Worm (Caenorhabditis elegans) whole organism, L3 larva: ENCODE data around the gene lin-23.

Experiments used
- R02D3.7 ChIP-seq: fragments of 150-350 bp; optimal IDR thresholded peaks from 2 replicates; lab custom pipeline; 2014; ENCODE audit warnings: missing biosample characterization, missing genetic modification characterization
- ZK546.5 ChIP-seq: sonication (generic microtip); optimal IDR thresholded peaks from 2 replicates; lab custom pipeline; 2017; ENCODE audit warnings: missing biosample characterization, missing genetic modification characterization
- aly-2 ChIP-seq: fragments of 150-350 bp; optimal IDR thresholded peaks from 2 replicates; lab custom pipeline; 2014; ENCODE audit warnings: missing biosample characterization, missing genetic modification characterization
- ama-1 ChIP-seq: fragments of 150-350 bp; optimal IDR thresholded peaks from 2 replicates; lab custom pipeline; 2018
- ceh-28 ChIP-seq: fragments of 150-350 bp; optimal IDR thresholded peaks from 2 replicates; lab custom pipeline; 2014; ENCODE audit warnings: missing biosample characterization, missing genetic modification reagents, missing genetic modification characterization
- ceh-82 ChIP-seq: fragments of 150-350 bp; optimal IDR thresholded peaks from 2 replicates; lab custom pipeline; 2014; ENCODE audit warnings: missing biosample characterization, missing genetic modification characterization
- ceh-9 ChIP-seq: sonication (generic microtip); optimal IDR thresholded peaks from 2 replicates; lab custom pipeline; 2018; ENCODE audit warnings: missing biosample characterization, missing genetic modification characterization
- daf-12 ChIP-seq: fragments of 150-350 bp; optimal IDR thresholded peaks from 2 replicates; lab custom pipeline; 2014; ENCODE audit warnings: missing biosample characterization, missing genetic modification reagents, missing genetic modification characterization
- egl-27 ChIP-seq: sonication (generic microtip); optimal IDR thresholded peaks from 4 replicates; lab custom pipeline; 2017; ENCODE audit warnings: missing biosample characterization, missing genetic modification reagents, missing genetic modification characterization
- egl-5 ChIP-seq: fragments of 150-350 bp; optimal IDR thresholded peaks from 2 replicates; lab custom pipeline; 2017; ENCODE audit warnings: missing biosample characterization, missing genetic modification reagents, missing genetic modification characterization, inconsistent platforms
- elt-1 ChIP-seq: fragments of 150-350 bp; optimal IDR thresholded peaks from 2 replicates; lab custom pipeline; 2014; ENCODE audit warnings: missing biosample characterization, missing genetic modification characterization
- elt-2 ChIP-seq: sonication (generic microtip); optimal IDR thresholded peaks from 2 replicates; lab custom pipeline; 2016; ENCODE audit warnings: missing genetic modification reagents, mild to moderate bottlenecking, missing genetic modification characterization, missing compliant biosample characterization
- elt-3 ChIP-seq, 3 experiments: fragments of 150-350 bp in 1 of 3; sonication (generic microtip) in 2 of 3; optimal IDR thresholded peaks; 2 replicates in 2 of 3; 4 replicates in 1 of 3; lab custom pipeline; 2014 to 2017; ENCODE audit warnings: missing biosample characterization in 3 of 3, missing genetic modification characterization in 3 of 3
- eor-1 ChIP-seq, 2 experiments: fragments of 150-350 bp; optimal IDR thresholded peaks; 2 replicates each; lab custom pipeline; 2014 to 2018; ENCODE audit warnings: missing biosample characterization in 2 of 2, missing genetic modification characterization in 2 of 2
- fkh-10 ChIP-seq: sonication (generic microtip); optimal IDR thresholded peaks from 2 replicates; lab custom pipeline; 2017; ENCODE audit warnings: missing biosample characterization, missing genetic modification reagents, missing genetic modification characterization
- fos-1 ChIP-seq: fragments of 150-350 bp; optimal IDR thresholded peaks from 2 replicates; lab custom pipeline; 2014; ENCODE audit warnings: missing biosample characterization, missing genetic modification characterization
- hmg-11 ChIP-seq: sonication (generic microtip); optimal IDR thresholded peaks from 2 replicates; lab custom pipeline; 2016; ENCODE audit warnings: missing genetic modification characterization, missing compliant biosample characterization
- jun-1 ChIP-seq: fragments of 150-350 bp; optimal IDR thresholded peaks from 2 replicates; lab custom pipeline; 2014; ENCODE audit warnings: missing biosample characterization, missing genetic modification reagents, missing genetic modification characterization
- lin-15B ChIP-seq: fragments of 150-350 bp; optimal IDR thresholded peaks from 2 replicates; lab custom pipeline; 2014; ENCODE audit warnings: missing biosample characterization, missing genetic modification characterization
- lin-39 ChIP-seq: fragments of 150-350 bp; optimal IDR thresholded peaks from 2 replicates; lab custom pipeline; 2018; ENCODE audit warnings: missing biosample characterization, missing genetic modification reagents, missing genetic modification characterization
- lsy-12 ChIP-seq: sonication (generic microtip); optimal IDR thresholded peaks from 2 replicates; lab custom pipeline; 2016; ENCODE audit warnings: mild to moderate bottlenecking, missing genetic modification characterization, missing compliant biosample characterization
- mdl-1 ChIP-seq: fragments of 150-350 bp; optimal IDR thresholded peaks from 2 replicates; lab custom pipeline; 2014; ENCODE audit warnings: missing biosample characterization, missing genetic modification characterization
- mml-1 ChIP-seq: fragments of 150-350 bp; sonication (generic microtip); optimal IDR thresholded peaks from 3 replicates; lab custom pipeline; 2014; ENCODE audit warnings: missing biosample characterization, missing genetic modification characterization
- nfya-1 ChIP-seq: sonication (generic microtip); optimal IDR thresholded peaks from 2 replicates; lab custom pipeline; 2017; ENCODE audit warnings: missing genetic modification characterization, mild to moderate bottlenecking, missing compliant biosample characterization, antibody characterized with exemption, moderate library complexity; ENCODE audit not compliant: insufficient read depth
- nhr-11 ChIP-seq: fragments of 150-350 bp; optimal IDR thresholded peaks from 2 replicates; lab custom pipeline; 2014; ENCODE audit warnings: missing biosample characterization, missing genetic modification characterization
- nhr-12 ChIP-seq: fragments of 150-350 bp; optimal IDR thresholded peaks from 2 replicates; lab custom pipeline; 2014; ENCODE audit warnings: missing biosample characterization, missing genetic modification characterization
- nhr-23 ChIP-seq: fragments of 150-350 bp; optimal IDR thresholded peaks from 2 replicates; lab custom pipeline; 2014; ENCODE audit warnings: missing biosample characterization, missing genetic modification reagents, missing genetic modification characterization
- nhr-237 ChIP-seq: fragments of 150-350 bp; optimal IDR thresholded peaks from 2 replicates; lab custom pipeline; 2014; ENCODE audit warnings: missing biosample characterization, missing genetic modification characterization
- nhr-25 ChIP-seq: sonication (generic microtip); optimal IDR thresholded peaks from 2 replicates; lab custom pipeline; 2017; ENCODE audit warnings: missing biosample characterization, missing genetic modification characterization
- nhr-28 ChIP-seq: fragments of 150-350 bp; optimal IDR thresholded peaks from 2 replicates; lab custom pipeline; 2014; ENCODE audit warnings: missing biosample characterization, missing genetic modification characterization
- nhr-43 ChIP-seq: sonication (generic microtip); optimal IDR thresholded peaks from 2 replicates; lab custom pipeline; 2016; ENCODE audit warnings: mild to moderate bottlenecking, missing genetic modification characterization, missing compliant biosample characterization; ENCODE audit not compliant: poor library complexity, severe bottlenecking
- nhr-76 ChIP-seq: fragments of 150-350 bp; sonication (generic microtip); optimal IDR thresholded peaks from 5 replicates; lab custom pipeline; 2014; ENCODE audit warnings: missing biosample characterization, missing genetic modification characterization
- nhr-77 ChIP-seq: fragments of 150-350 bp; optimal IDR thresholded peaks from 2 replicates; lab custom pipeline; 2014; ENCODE audit warnings: missing biosample characterization, missing genetic modification characterization
- pha-4 ChIP-seq: fragments of 150-350 bp; optimal IDR thresholded peaks from 2 replicates; lab custom pipeline; 2014; ENCODE audit warnings: missing biosample characterization, missing genetic modification reagents, missing genetic modification characterization
- pqm-1 ChIP-seq: fragments of 150-350 bp; optimal IDR thresholded peaks from 2 replicates; lab custom pipeline; 2017; ENCODE audit warnings: missing biosample characterization, missing genetic modification characterization, inconsistent platforms
- sea-2 ChIP-seq: fragments of 150-350 bp; sonication (generic microtip); optimal IDR thresholded peaks from 4 replicates; lab custom pipeline; 2014; ENCODE audit warnings: missing biosample characterization, missing genetic modification reagents, missing genetic modification characterization
- skn-1 ChIP-seq: fragments of 150-350 bp; optimal IDR thresholded peaks from 2 replicates; lab custom pipeline; 2014; ENCODE audit warnings: missing biosample characterization, missing genetic modification characterization
- snpc-4 ChIP-seq: fragments of 150-350 bp; optimal IDR thresholded peaks from 2 replicates; lab custom pipeline; 2014; ENCODE audit warnings: missing biosample characterization, missing genetic modification characterization
- tbx-2 ChIP-seq: sonication (generic microtip); optimal IDR thresholded peaks from 2 replicates; lab custom pipeline; 2016; ENCODE audit warnings: mild to moderate bottlenecking, missing genetic modification characterization, missing compliant biosample characterization
- unc-39 ChIP-seq: sonication (generic microtip); optimal IDR thresholded peaks from 4 replicates; lab custom pipeline; 2017; ENCODE audit warnings: missing biosample characterization, missing genetic modification characterization
- unc-62 ChIP-seq: fragments of 150-350 bp; sonication (generic microtip); optimal IDR thresholded peaks from 4 replicates; lab custom pipeline; 2014; ENCODE audit warnings: missing biosample characterization, missing genetic modification reagents, missing genetic modification characterization
- zag-1 ChIP-seq: fragments of 150-350 bp; optimal IDR thresholded peaks from 2 replicates; lab custom pipeline; 2014; ENCODE audit warnings: missing biosample characterization, missing genetic modification characterization
- ztf-11 ChIP-seq: fragments of 150-350 bp; optimal IDR thresholded peaks from 2 replicates; lab custom pipeline; 2014; ENCODE audit warnings: missing biosample characterization, missing genetic modification characterization

Gene lin-23

ce11 chrII:6347341-6348118, 23.6 kb upstream of the lin-23 start, which contains the start of gene lgg-1:
Gene lgg-1 (minus strand): TSS chrII:6347719.
- TF ChIP-seq sea-2 (GFP tag; lab: Kevin White, UChicago), result no peak
- no peak for TF ChIP-seq skn-1 (tag; lab: Kevin White, UChicago)
- TF ChIP-seq ama-1 (lab: Kevin White, UChicago), result peak; percentile 98
- TF ChIP-seq unc-39 (tag; lab: Kevin White, UChicago), result no peak
- no peak for TF ChIP-seq nhr-28 (tag; lab: Kevin White, UChicago)
- TF ChIP-seq mml-1 (tag; lab: Kevin White, UChicago), result no peak
- peak; percentile 4 for TF ChIP-seq snpc-4 (tag; lab: Kevin White, UChicago)
- TF ChIP-seq nhr-237, result no peak
- peak; percentile 10 for TF ChIP-seq mdl-1 (tag; lab: Kevin White, UChicago)
- peak; percentile 9 for TF ChIP-seq nhr-23
- peak; percentile 63 for TF ChIP-seq nhr-43
- TF ChIP-seq ZK546.5 (tag; lab: Kevin White, UChicago), result no peak
- TF ChIP-seq ceh-28 (tag; lab: Kevin White, UChicago), result peak; percentile 74
- TF ChIP-seq nfya-1 (tag; lab: Kevin White, UChicago), result peak; percentile 73
- TF ChIP-seq egl-27 (tag; lab: Kevin White, UChicago), result no peak
- TF ChIP-seq pqm-1, result no peak
- TF ChIP-seq R02D3.7 (tag; lab: Kevin White, UChicago), result no peak
- TF ChIP-seq ceh-82 (tag; lab: Kevin White, UChicago), result no peak
- no peak for TF ChIP-seq tbx-2 (tag; lab: Kevin White, UChicago)
- peak; percentile 71 for TF ChIP-seq pha-4 (tag; lab: Kevin White, UChicago)
- TF ChIP-seq eor-1 (tag; optimal IDR thresholded peaks at IDR 0.05; lab: Kevin White, UChicago), result no peak
- TF ChIP-seq elt-2 (tag; lab: Kevin White, UChicago), result no peak
- TF ChIP-seq nhr-76 (tag; lab: Kevin White, UChicago), result no peak
- peak; percentile 40 for TF ChIP-seq lin-39
- TF ChIP-seq lsy-12 (tag; lab: Kevin White, UChicago), result peak; percentile 60
- no peak for TF ChIP-seq nhr-77
- TF ChIP-seq lin-15B (tag; lab: Kevin White, UChicago), result peak; percentile 30
- no peak for TF ChIP-seq fkh-10 (GFP tag; lab: Kevin White, UChicago)
- TF ChIP-seq nhr-12 (tag; lab: Kevin White, UChicago), result no peak
- TF ChIP-seq ceh-9 (tag; lab: Kevin White, UChicago), result no peak
- peak; percentile 70 for TF ChIP-seq jun-1 (tag; lab: Kevin White, UChicago)
- TF ChIP-seq nhr-11 (tag; lab: Kevin White, UChicago), result no peak
- TF ChIP-seq elt-3 (tag; optimal IDR thresholded peaks at IDR 0.05; lab: Kevin White, UChicago), result no peak
- TF ChIP-seq egl-5, result peak; percentile 29
- no peak for TF ChIP-seq aly-2
- peak; percentile 83 for TF ChIP-seq nhr-25 (tag; lab: Kevin White, UChicago)
- no peak for TF ChIP-seq daf-12 (tag; lab: Kevin White, UChicago)
- no peak for TF ChIP-seq hmg-11 (tag; lab: Kevin White, UChicago)
- TF ChIP-seq, all 47 proteins: peak for 14

DNA sequence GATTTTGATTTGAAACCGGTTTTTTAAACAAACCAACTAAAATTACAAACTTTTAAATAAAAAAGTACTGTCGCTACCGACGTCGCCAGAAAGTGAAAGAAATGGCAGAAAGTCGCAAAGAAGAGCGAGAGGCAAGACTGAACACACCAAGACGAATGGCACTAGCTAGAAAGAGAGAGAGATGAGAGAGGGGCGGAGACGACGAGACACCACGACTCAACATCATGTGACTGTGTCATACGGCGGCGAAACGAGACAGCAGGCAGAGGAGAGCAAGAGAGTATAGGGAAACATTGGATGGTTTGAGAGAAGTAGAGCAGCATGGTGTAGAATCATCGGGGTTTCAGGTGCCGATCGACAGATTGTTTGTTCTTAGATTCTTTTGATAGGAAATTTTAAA, 22.7 kb upstream of the lin-23 start:
- TF ChIP-seq zag-1 (tag; lab: Kevin White, UChicago) (no peak), ceh-28 (tag; lab: Kevin White, UChicago) (peak; percentile 74), fos-1 (tag; lab: Kevin White, UChicago) (no peak), nhr-12 (tag; lab: Kevin White, UChicago) (no peak), nhr-237 (no peak), tbx-2 (tag; lab: Kevin White, UChicago) (peak; percentile 62), jun-1 (tag; lab: Kevin White, UChicago) (peak; percentile 94), mml-1 (tag; lab: Kevin White, UChicago) (no peak), nhr-76 (tag; lab: Kevin White, UChicago) (no peak), unc-62 (peak; percentile 71), nfya-1 (tag; lab: Kevin White, UChicago) (peak; percentile 94), ZK546.5 (tag; lab: Kevin White, UChicago) (no peak), ama-1 (lab: Kevin White, UChicago) (peak; percentile 98), elt-1 (peak; percentile 74), ceh-9 (tag; lab: Kevin White, UChicago) (no peak), hmg-11 (tag; lab: Kevin White, UChicago) (peak; percentile 94), nhr-11 (tag; lab: Kevin White, UChicago) (peak; percentile 81), skn-1 (tag; lab: Kevin White, UChicago) (peak; percentile 89), lin-39 (peak; percentile 92), pha-4 (tag; lab: Kevin White, UChicago) (peak; percentile 94), eor-1 (tag; optimal IDR thresholded peaks at IDR 0.05; lab: Kevin White, UChicago) (no peak), egl-5 (peak; percentile 79), nhr-25 (tag; lab: Kevin White, UChicago) (peak; percentile 98), elt-2 (tag; lab: Kevin White, UChicago) (peak; percentile 87), ztf-11 (tag; lab: Kevin White, UChicago) (no peak), egl-27 (tag; lab: Kevin White, UChicago) (peak; percentile 50), lsy-12 (tag; lab: Kevin White, UChicago) (peak; percentile 79), mdl-1 (tag; lab: Kevin White, UChicago) (peak; percentile 66), nhr-23 (peak; percentile 93), fkh-10 (GFP tag; lab: Kevin White, UChicago) (peak; percentile 53), lin-15B (tag; lab: Kevin White, UChicago) (peak; percentile 83), unc-39 (tag; lab: Kevin White, UChicago) (no peak), ceh-82 (tag; lab: Kevin White, UChicago) (no peak), pqm-1 (peak; percentile 75), sea-2 (GFP tag; lab: Kevin White, UChicago) (no peak), nhr-77 (peak; percentile 18), nhr-43 (peak; percentile 85), R02D3.7 (tag; lab: Kevin White, UChicago) (peak; percentile 55)
- TF ChIP-seq, all 47 proteins: peak for 25
